Fruit fly (Drosophila melanogaster): ENCODE data around the gene obst-B.

DNA sequence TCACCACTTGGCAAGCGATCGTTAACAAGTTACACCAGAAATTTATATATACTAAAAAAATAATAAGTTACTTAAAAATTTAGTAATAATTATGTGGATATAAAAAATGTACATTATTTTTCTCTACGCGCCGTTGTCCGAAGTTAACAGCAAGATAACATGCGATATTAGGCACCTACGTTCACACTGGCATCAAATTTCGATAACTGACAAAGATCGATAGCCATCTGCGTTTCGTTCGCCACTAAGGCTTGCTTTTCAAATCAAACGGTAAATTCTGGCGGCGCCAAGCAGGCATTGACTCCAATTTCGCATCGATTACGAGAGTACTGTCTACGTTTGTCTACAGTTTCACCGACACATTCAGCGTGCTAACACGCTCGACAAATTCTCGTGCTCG, 24.2 kb downstream of the obst-B start, which contains the start of gene Pen:
- TF ChIP-seq fd96Ca (GFP tag; IDR thresholded peaks at IDR 0.05) (no peak), Ets98B (GFP tag; IDR thresholded peaks at IDR 0.05) (no peak), CG34367 (tag; optimal IDR thresholded peaks at IDR 0.05) (no peak), CG10348 (GFP tag; IDR thresholded peaks at IDR 0.05) (no peak)
